Fruit fly (Drosophila melanogaster): ENCODE data around the gene CG33098.

Gene CG33098

dm6 chr3R:12356044-12356443, 30.9 kb upstream of the CG33098 start, which contains the start of gene MBD-R2:
Gene MBD-R2, minus strand, starts transcription at chr3R:12356265.
- TF ChIP-seq gl (tag; optimal IDR thresholded peaks at IDR 0.05) (no peak), CG17806 (tag; optimal IDR thresholded peaks at IDR 0.05) (no peak), fd96Ca (GFP tag; IDR thresholded peaks at IDR 0.05) (no peak), rn (GFP tag; IDR thresholded peaks at IDR 0.05) (no peak), CG32121 (GFP tag; IDR thresholded peaks at IDR 0.05) (no peak), Pif1A (GFP tag; optimal IDR thresholded peaks at IDR 0.05) (no peak), Pif1B (GFP tag; optimal IDR thresholded peaks at IDR 0.05) (no peak), Ets98B (GFP tag; IDR thresholded peaks at IDR 0.05) (no peak), CG13204 (GFP tag; optimal IDR thresholded peaks at IDR 0.05) (no peak), CG10348 (GFP tag; IDR thresholded peaks at IDR 0.05) (no peak), D1 (tag; optimal IDR thresholded peaks at IDR 0.05) (no peak), CG8159 (tag; optimal IDR thresholded peaks at IDR 0.05) (no peak), CG14655 (GFP tag; optimal IDR thresholded peaks at IDR 0.05) (no peak), CG15710 (tag; optimal IDR thresholded peaks at IDR 0.05) (no peak), CG9948 (tag; optimal IDR thresholded peaks at IDR 0.05) (no peak), Snoo (tag; optimal IDR thresholded peaks at IDR 0.05) (no peak)

- peak; percentile 33; the same call in 1 of the 2 replicates for TF ChIP-seq Ets98B (GFP tag; IDR thresholded peaks at IDR 0.05)
- no peak for TF ChIP-seq CG15710 (tag; optimal IDR thresholded peaks at IDR 0.05)
- no peak for TF ChIP-seq CG10348 (GFP tag; IDR thresholded peaks at IDR 0.05)
These were observed 27.2 kb upstream of the CG33098 start, which contains the start of gene CG4115 for dm6 chr3R:12359837-12360236. Gene CG4115, plus strand, starts transcription at chr3R:12360008.

dm6 chr3R:12361962-12362497, 25.0 kb upstream of the CG33098 start:
- TF ChIP-seq gl (tag; optimal IDR thresholded peaks at IDR 0.05) (no peak), CG8159 (tag; optimal IDR thresholded peaks at IDR 0.05) (no peak), CG12605 (GFP tag; IDR thresholded peaks at IDR 0.05) (no peak), CG32121 (GFP tag; IDR thresholded peaks at IDR 0.05) (no peak), Snoo (tag; optimal IDR thresholded peaks at IDR 0.05) (no peak), fd96Ca (GFP tag; IDR thresholded peaks at IDR 0.05) (no peak), CG15710 (tag; optimal IDR thresholded peaks at IDR 0.05) (no peak), CG14655 (GFP tag; optimal IDR thresholded peaks at IDR 0.05) (no peak), CG17806 (tag; optimal IDR thresholded peaks at IDR 0.05) (no peak), CG4496 (GFP tag; IDR thresholded peaks at IDR 0.05) (no peak)

DNA sequence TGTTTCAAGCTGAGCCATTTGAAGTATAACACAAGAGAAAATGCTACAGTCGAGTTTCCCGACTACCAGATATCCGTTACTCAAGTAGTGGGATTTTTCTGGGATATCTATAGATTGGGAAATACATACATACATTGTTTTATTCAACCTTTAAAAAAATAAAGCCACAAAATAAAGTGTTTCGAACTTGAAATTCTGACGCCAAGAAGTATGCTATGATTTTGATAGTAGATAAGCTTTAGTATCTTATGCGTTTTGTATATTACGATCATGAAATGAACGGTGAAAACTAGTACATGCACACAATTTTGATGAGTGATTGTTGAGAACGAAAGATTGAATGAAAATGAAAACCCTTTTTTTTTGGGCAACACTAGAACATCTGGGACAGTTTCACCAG, 23.4 kb upstream of the CG33098 start:
- TF ChIP-seq CG4496 (GFP tag; IDR thresholded peaks at IDR 0.05) (no peak), CG15710 (tag; optimal IDR thresholded peaks at IDR 0.05) (no peak), D1 (tag; optimal IDR thresholded peaks at IDR 0.05) (no peak), gl (tag; optimal IDR thresholded peaks at IDR 0.05) (no peak), CG17806 (tag; optimal IDR thresholded peaks at IDR 0.05) (no peak), CG13204 (GFP tag; optimal IDR thresholded peaks at IDR 0.05) (no peak), CG14655 (GFP tag; optimal IDR thresholded peaks at IDR 0.05) (no peak)

DNA sequence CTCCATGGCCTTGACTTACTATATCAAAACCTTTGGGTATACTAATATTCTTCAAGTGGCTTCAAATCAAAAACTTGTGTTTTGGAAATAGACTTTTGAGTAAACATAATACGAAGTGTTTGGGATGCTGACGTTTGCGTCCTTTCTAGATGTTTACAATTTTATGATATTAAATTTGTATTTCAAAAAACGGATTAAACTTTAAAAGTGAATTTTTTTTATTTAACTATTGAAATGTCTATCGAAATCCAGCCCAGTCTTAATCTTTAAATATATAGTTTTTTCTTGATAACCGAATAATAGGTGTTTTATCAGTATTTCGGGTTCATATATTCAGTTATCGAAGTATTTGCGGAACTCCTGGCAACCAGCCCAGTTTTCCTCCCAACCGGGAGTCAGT, 22.4 kb upstream of the CG33098 start, which contains the start of gene Tim17a1:
Tim17a1 (minus strand) TSS at position 101 of the 400 bp plus-strand sequence.
- no peak for TF ChIP-seq rn (GFP tag; IDR thresholded peaks at IDR 0.05)
- no peak for TF ChIP-seq fd96Ca (GFP tag; IDR thresholded peaks at IDR 0.05)
- TF ChIP-seq EcR (GFP tag; optimal IDR thresholded peaks at IDR 0.05), result no peak
- no peak for TF ChIP-seq CG13204 (GFP tag; optimal IDR thresholded peaks at IDR 0.05)
- TF ChIP-seq CG8301 (tag; optimal IDR thresholded peaks at IDR 0.05), result no peak
- no peak for TF ChIP-seq Pif1A (GFP tag; optimal IDR thresholded peaks at IDR 0.05)
- TF ChIP-seq Snoo (tag; optimal IDR thresholded peaks at IDR 0.05), result no peak
- TF ChIP-seq CG17806 (tag; optimal IDR thresholded peaks at IDR 0.05), result no peak
- no peak for TF ChIP-seq gl (tag; optimal IDR thresholded peaks at IDR 0.05)
- TF ChIP-seq D1 (tag; optimal IDR thresholded peaks at IDR 0.05), result no peak
- TF ChIP-seq CG9948 (tag; optimal IDR thresholded peaks at IDR 0.05), result no peak
- TF ChIP-seq CG15710 (tag; optimal IDR thresholded peaks at IDR 0.05), result no peak

DNA sequence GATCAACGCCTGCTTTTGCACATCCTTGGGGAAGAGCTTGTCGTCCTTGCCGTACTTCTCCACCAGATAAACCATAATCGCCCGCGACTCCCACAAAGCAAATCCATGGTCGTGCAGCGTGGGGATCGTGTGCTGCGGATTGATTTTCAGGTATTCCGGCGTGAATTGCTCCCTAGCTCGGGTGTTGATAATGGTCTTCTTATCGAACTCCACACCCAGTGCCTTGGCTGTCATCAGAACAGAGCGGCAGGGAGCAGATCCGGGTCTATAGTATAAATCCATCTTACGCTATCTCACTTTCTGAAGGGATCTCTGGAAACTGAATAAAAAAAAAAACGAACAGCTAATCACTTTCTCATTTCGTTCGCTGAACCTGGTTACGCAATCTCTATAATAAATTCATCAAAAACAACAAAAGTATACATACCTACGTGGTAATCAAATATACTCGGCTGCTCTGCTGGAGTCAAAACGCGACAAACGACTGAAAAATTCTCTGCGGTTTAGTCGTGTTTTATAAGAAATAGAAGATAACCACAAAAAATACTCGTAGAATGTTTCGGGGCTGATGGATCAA, 21.6 kb upstream of the CG33098 start, which contains the start of gene GstD10:
GstD10 (minus strand) TSS at position 472 of the 577 bp plus-strand sequence.
- no peak for TF ChIP-seq D1 (tag; optimal IDR thresholded peaks at IDR 0.05)
- TF ChIP-seq CG12605 (GFP tag; IDR thresholded peaks at IDR 0.05), result no peak
- no peak for TF ChIP-seq CG9948 (tag; optimal IDR thresholded peaks at IDR 0.05)
- TF ChIP-seq CG8159 (tag; optimal IDR thresholded peaks at IDR 0.05), result no peak
- no peak for TF ChIP-seq Pif1B (GFP tag; optimal IDR thresholded peaks at IDR 0.05)
- no peak for TF ChIP-seq CG4496 (GFP tag; IDR thresholded peaks at IDR 0.05)
- no peak for TF ChIP-seq Ets98B (GFP tag; IDR thresholded peaks at IDR 0.05)
- TF ChIP-seq Pif1A (GFP tag; optimal IDR thresholded peaks at IDR 0.05), result no peak
- TF ChIP-seq CG17806 (tag; optimal IDR thresholded peaks at IDR 0.05), result no peak
- no peak for TF ChIP-seq CG13204 (GFP tag; optimal IDR thresholded peaks at IDR 0.05)
- TF ChIP-seq CG32121 (GFP tag; IDR thresholded peaks at IDR 0.05), result no peak
- no peak for TF ChIP-seq CG8301 (tag; optimal IDR thresholded peaks at IDR 0.05)
- no peak for TF ChIP-seq CG15710 (tag; optimal IDR thresholded peaks at IDR 0.05)
- no peak for TF ChIP-seq gl (tag; optimal IDR thresholded peaks at IDR 0.05)

- TF ChIP-seq CG13204 (GFP tag; optimal IDR thresholded peaks at IDR 0.05) (no peak), rn (GFP tag; IDR thresholded peaks at IDR 0.05) (no peak), gl (tag; optimal IDR thresholded peaks at IDR 0.05) (no peak), fd96Ca (GFP tag; IDR thresholded peaks at IDR 0.05) (no peak), CG34367 (tag; optimal IDR thresholded peaks at IDR 0.05) (no peak), EcR (GFP tag; optimal IDR thresholded peaks at IDR 0.05) (no peak), CG17806 (tag; optimal IDR thresholded peaks at IDR 0.05) (no peak), CG32121 (GFP tag; IDR thresholded peaks at IDR 0.05) (no peak), CG9948 (tag; optimal IDR thresholded peaks at IDR 0.05) (no peak), Pif1A (GFP tag; optimal IDR thresholded peaks at IDR 0.05) (no peak), CG15710 (tag; optimal IDR thresholded peaks at IDR 0.05) (no peak), Snoo (tag; optimal IDR thresholded peaks at IDR 0.05) (no peak), CG10348 (GFP tag; IDR thresholded peaks at IDR 0.05) (no peak), CG14655 (GFP tag; optimal IDR thresholded peaks at IDR 0.05) (no peak), Ets98B (GFP tag; IDR thresholded peaks at IDR 0.05) (no peak), CG8159 (tag; optimal IDR thresholded peaks at IDR 0.05) (no peak)
These were observed 21.1 kb upstream of the CG33098 start for dm6 chr3R:12365887-12366286.
